Fruit fly (Drosophila melanogaster) whole organism, embryonic: Measurements from ENCODE around the gene Dpm1.
A peak's percentile ranks its signal among the peaks of the same experiment; 100 is the strongest.

ENCODE experiments used
- Bgb ChIP-seq: fragments of 200-800 bp; sonication (Bioruptor generic); IDR thresholded peaks from 2 replicates; pipeline ENCODE4 v1.3.6; 2022; ENCODE audit warnings: missing biosample characterization, missing genetic modification characterization; ENCODE audit not compliant: partially characterized antibody
- CG1024 ChIP-seq: fragments of 200-800 bp; sonication (Bioruptor generic); IDR thresholded peaks from 2 replicates; pipeline ENCODE4 v1.3.6; 2022; ENCODE audit warnings: missing biosample characterization, missing genetic modification characterization
- CG10321 ChIP-seq: fragments of 200-800 bp; sonication (Bioruptor generic); IDR thresholded peaks from 2 replicates; pipeline ENCODE4 v1.3.6; 2022; ENCODE audit warnings: missing biosample characterization, missing genetic modification characterization
- CG10959 ChIP-seq: fragments of 200-800 bp; sonication (Bioruptor generic); IDR thresholded peaks from 2 replicates; pipeline ENCODE4 v1.3.6; 2022; ENCODE audit warnings: missing biosample characterization, missing genetic modification characterization
- CG11504 ChIP-seq: fragments of 200-800 bp; sonication (Bioruptor generic); optimal IDR thresholded peaks from 3 replicates; lab custom pipeline; 2019; ENCODE audit warnings: missing biosample characterization, mild to moderate bottlenecking, missing genetic modification characterization, moderate library complexity
- CG12769 ChIP-seq: fragments of 200-800 bp; sonication (Bioruptor generic); optimal IDR thresholded peaks from 2 replicates; lab custom pipeline; 2019; ENCODE audit warnings: missing biosample characterization, mild to moderate bottlenecking, missing genetic modification characterization, moderate library complexity
- CG13296 ChIP-seq: fragments of 200-800 bp; sonication (Bioruptor generic); optimal IDR thresholded peaks from 3 replicates; lab custom pipeline; 2018; ENCODE audit warnings: missing biosample characterization, mild to moderate bottlenecking, missing genetic modification characterization
- CG15269 ChIP-seq: fragments of 200-800 bp; sonication (Bioruptor generic); optimal IDR thresholded peaks from 2 replicates; lab custom pipeline; 2018; ENCODE audit warnings: missing biosample characterization, mild to moderate bottlenecking, missing genetic modification characterization, moderate library complexity
- CG15696 ChIP-seq: fragments of 200-800 bp; sonication (Bioruptor generic); optimal IDR thresholded peaks from 2 replicates; lab custom pipeline; 2019; ENCODE audit warnings: missing biosample characterization, mild to moderate bottlenecking, missing genetic modification characterization, moderate library complexity
- CG1603 ChIP-seq: fragments of 200-800 bp; sonication (Bioruptor generic); optimal IDR thresholded peaks from 2 replicates; lab custom pipeline; 2019; ENCODE audit warnings: missing biosample characterization, mild to moderate bottlenecking, missing genetic modification characterization, moderate library complexity
- CG16779 ChIP-seq: fragments of 200-800 bp; sonication (Bioruptor generic); IDR thresholded peaks from 2 replicates; pipeline ENCODE4 v1.3.6; 2022; ENCODE audit warnings: missing biosample characterization, missing genetic modification characterization
- CG18262 ChIP-seq: fragments of 200-800 bp; optimal IDR thresholded peaks from 3 replicates; lab custom pipeline; 2019; ENCODE audit warnings: missing biosample characterization, mild to moderate bottlenecking, missing genetic modification characterization, moderate library complexity
- CG4360 ChIP-seq: fragments of 200-800 bp; sonication (Bioruptor generic); IDR thresholded peaks from 2 replicates; pipeline ENCODE4 v1.3.6; 2022; ENCODE audit warnings: missing biosample characterization, missing genetic modification characterization
- CG4820 ChIP-seq: fragments of 200-800 bp; sonication (Bioruptor generic); optimal IDR thresholded peaks from 3 replicates; lab custom pipeline; 2016; ENCODE audit warnings: missing biosample characterization, missing genetic modification characterization
- CG6689 ChIP-seq: fragments of 200-800 bp; sonication (Bioruptor generic); IDR thresholded peaks from 2 replicates; pipeline ENCODE4 v1.3.6; 2022; ENCODE audit warnings: missing biosample characterization, missing genetic modification characterization
- CG8924 ChIP-seq: fragments of 200-800 bp; optimal IDR thresholded peaks from 3 replicates; lab custom pipeline; 2019; ENCODE audit warnings: missing biosample characterization, mild to moderate bottlenecking, missing genetic modification characterization, moderate library complexity
- CG9727 ChIP-seq: fragments of 200-800 bp; sonication (Bioruptor generic); optimal IDR thresholded peaks from 3 replicates; lab custom pipeline; 2017; ENCODE audit warnings: missing biosample characterization, mild to moderate bottlenecking, missing genetic modification characterization
- CkIIα-i1 ChIP-seq: fragments of 200-800 bp; sonication (Bioruptor generic); IDR thresholded peaks from 2 replicates; pipeline ENCODE4 v1.3.6; 2022; ENCODE audit warnings: missing biosample characterization, missing genetic modification characterization
- Drgx ChIP-seq: fragments of 200-800 bp; sonication (Bioruptor generic); IDR thresholded peaks from 2 replicates; pipeline ENCODE4 v1.3.6; 2022; ENCODE audit warnings: missing biosample characterization, missing genetic modification characterization
- E2f2 ChIP-seq: fragments of 200-800 bp; sonication (Bioruptor generic); IDR thresholded peaks from 2 replicates; pipeline ENCODE4 v1.3.6; 2022; ENCODE audit warnings: missing biosample characterization, missing genetic modification characterization
- Ets97D ChIP-seq: fragments of 200-800 bp; sonication (Bioruptor generic); optimal IDR thresholded peaks from 3 replicates; lab custom pipeline; 2016; ENCODE audit warnings: missing biosample characterization, missing genetic modification characterization
- Fer3 ChIP-seq: fragments of 200-800 bp; sonication (Bioruptor generic); optimal IDR thresholded peaks from 2 replicates; lab custom pipeline; 2018; ENCODE audit warnings: missing biosample characterization, mild to moderate bottlenecking, missing genetic modification characterization, moderate library complexity
- Lim3 ChIP-seq: fragments of 200-800 bp; sonication (Bioruptor generic); IDR thresholded peaks from 2 replicates; pipeline ENCODE4 v1.3.6; 2022; ENCODE audit warnings: missing biosample characterization, missing genetic modification characterization
- Max ChIP-seq: fragments of 200-800 bp; sonication (Bioruptor generic); optimal IDR thresholded peaks from 2 replicates; lab custom pipeline; 2016; ENCODE audit warnings: missing biosample characterization, mild to moderate bottlenecking, missing genetic modification characterization
- Meics ChIP-seq: fragments of 200-800 bp; sonication (Bioruptor generic); optimal IDR thresholded peaks from 2 replicates; lab custom pipeline; 2017; ENCODE audit warnings: missing biosample characterization, mild to moderate bottlenecking, missing genetic modification characterization
- Nf-YA ChIP-seq: fragments of 200-800 bp; sonication (Bioruptor generic); IDR thresholded peaks from 2 replicates; pipeline ENCODE4 v1.3.6; 2022; ENCODE audit warnings: missing biosample characterization, missing genetic modification characterization
- Rfx ChIP-seq: fragments of 200-800 bp; sonication (Bioruptor generic); IDR thresholded peaks from 2 replicates; pipeline ENCODE4 v1.3.6; 2022; ENCODE audit warnings: missing biosample characterization, missing genetic modification characterization
- Sin3A ChIP-seq: fragments of >200 bp; optimal IDR thresholded peaks from 2 replicates; lab custom pipeline; 2018
- Taf1 ChIP-seq: fragments of 200-800 bp; sonication (Bioruptor generic); IDR thresholded peaks from 2 replicates; pipeline ENCODE4 v1.3.6; 2022; ENCODE audit warnings: missing biosample characterization, missing genetic modification characterization
- al ChIP-seq: fragments of 200-800 bp; sonication (Bioruptor generic); IDR thresholded peaks from 2 replicates; pipeline ENCODE4 v1.3.6; 2022; ENCODE audit warnings: missing biosample characterization, missing genetic modification characterization
- crol ChIP-seq: fragments of 200-800 bp; sonication (Bioruptor generic); IDR thresholded peaks from 2 replicates; pipeline ENCODE4 v1.3.6; 2022; ENCODE audit warnings: missing biosample characterization, missing genetic modification characterization
- ems ChIP-seq: fragments of 200-800 bp; sonication (Bioruptor generic); optimal IDR thresholded peaks from 3 replicates; lab custom pipeline; 2016; ENCODE audit warnings: missing biosample characterization, missing genetic modification characterization
- gcm2 ChIP-seq: fragments of 200-800 bp; sonication (Bioruptor generic); optimal IDR thresholded peaks from 2 replicates; lab custom pipeline; 2016; ENCODE audit warnings: missing biosample characterization, missing genetic modification characterization
- gt ChIP-seq: fragments of 200-800 bp; sonication (Bioruptor generic); IDR thresholded peaks from 2 replicates; pipeline ENCODE4 v1.3.6; 2022; ENCODE audit warnings: missing biosample characterization, missing genetic modification characterization
- lilli ChIP-seq: fragments of 200-800 bp; sonication (Bioruptor generic); optimal IDR thresholded peaks from 3 replicates; lab custom pipeline; 2016; ENCODE audit warnings: missing biosample characterization, missing genetic modification characterization
- maf-S ChIP-seq: fragments of 200-800 bp; sonication (Bioruptor generic); optimal IDR thresholded peaks from 2 replicates; lab custom pipeline; 2016; ENCODE audit warnings: missing biosample characterization, missing genetic modification characterization
- nerfin-1 ChIP-seq: fragments of 200-800 bp; sonication (Bioruptor generic); optimal IDR thresholded peaks from 3 replicates; lab custom pipeline; 2019; ENCODE audit warnings: missing biosample characterization, mild to moderate bottlenecking, missing genetic modification characterization, moderate library complexity
- nom ChIP-seq: fragments of 200-800 bp; sonication (Bioruptor generic); optimal IDR thresholded peaks from 2 replicates; lab custom pipeline; 2017; ENCODE audit warnings: missing biosample characterization, missing genetic modification characterization, mild to moderate bottlenecking, moderate library complexity, missing genetic modification reagents
- pb ChIP-seq: fragments of 200-800 bp; sonication (Bioruptor generic); optimal IDR thresholded peaks from 3 replicates; lab custom pipeline; 2016; ENCODE audit warnings: missing biosample characterization, missing genetic modification characterization
- pita ChIP-seq: fragments of 200-800 bp; sonication (Bioruptor generic); optimal IDR thresholded peaks from 2 replicates; lab custom pipeline; 2017; ENCODE audit warnings: missing biosample characterization, mild to moderate bottlenecking, missing genetic modification characterization
- ranshi ChIP-seq: fragments of 200-800 bp; sonication (Bioruptor generic); IDR thresholded peaks from 2 replicates; pipeline ENCODE4 v1.3.6; 2022; ENCODE audit warnings: missing biosample characterization, missing genetic modification characterization
- rib ChIP-seq: fragments of 200-800 bp; sonication (Bioruptor generic); IDR thresholded peaks from 2 replicates; pipeline ENCODE4 v1.3.6; 2022; ENCODE audit warnings: missing biosample characterization, missing genetic modification characterization
- run ChIP-seq: fragments of 200-800 bp; sonication (Bioruptor generic); optimal IDR thresholded peaks from 3 replicates; lab custom pipeline; 2018; ENCODE audit warnings: missing biosample characterization, mild to moderate bottlenecking, missing genetic modification characterization
- sim ChIP-seq: fragments of 200-800 bp; sonication (Bioruptor generic); IDR thresholded peaks from 2 replicates; pipeline ENCODE4 v1.3.6; 2022; ENCODE audit warnings: missing biosample characterization, missing genetic modification characterization
- sqz ChIP-seq: fragments of 200-800 bp; sonication (Bioruptor generic); optimal IDR thresholded peaks from 3 replicates; lab custom pipeline; 2018; ENCODE audit warnings: missing biosample characterization, mild to moderate bottlenecking, missing genetic modification characterization
- tna ChIP-seq: fragments of 200-800 bp; sonication (Bioruptor generic); IDR thresholded peaks from 2 replicates; pipeline ENCODE4 v1.3.6; 2022; ENCODE audit warnings: missing biosample characterization, missing genetic modification characterization; ENCODE audit not compliant: partially characterized antibody
- tx ChIP-seq: fragments of 200-800 bp; sonication (Bioruptor generic); optimal IDR thresholded peaks from 2 replicates; lab custom pipeline; 2016; ENCODE audit warnings: missing biosample characterization, missing genetic modification characterization
- vnd ChIP-seq: fragments of 200-800 bp; sonication (Bioruptor generic); IDR thresholded peaks from 3 replicates; pipeline ENCODE4 v1.3.6; 2022; ENCODE audit warnings: missing biosample characterization, missing genetic modification characterization; ENCODE audit not compliant: partially characterized antibody
- vvl ChIP-seq: fragments of 200-800 bp; sonication (Bioruptor generic); IDR thresholded peaks from 2 replicates; pipeline ENCODE4 v1.3.6; 2022; ENCODE audit warnings: missing biosample characterization, missing genetic modification characterization
- zen2 ChIP-seq: fragments of 200-800 bp; sonication (Bioruptor generic); IDR thresholded peaks from 3 replicates; pipeline ENCODE4 v1.3.6; 2022; ENCODE audit warnings: missing biosample characterization, missing genetic modification characterization; ENCODE audit not compliant: partially characterized antibody

Gene Dpm1

dm6 chr2L:19571574-19572495 is 45.7 kb upstream of the Dpm1 start (continued):
- TF ChIP-seq Fer3 (tag; lab: Kevin White, UChicago) (no peak), tna (GFP tag; lab: Robert Waterston, UW) (no peak), CG4360 (GFP tag; lab: Robert Waterston, UW) (peak; percentile 94), nerfin-1 (peak; percentile 100), CG11504 (tag; lab: Kevin White, UChicago) (no peak), Rfx (GFP tag; lab: Robert Waterston, UW) (no peak), CG16779 (no peak), CG15269 (tag; lab: Kevin White, UChicago) (no peak), CG1024 (no peak), zen2 (GFP tag; lab: Robert Waterston, UW) (0 out of 3 replicates have a peak, but pooled peaks have one; percentile 38), CG6689 (GFP tag; lab: Robert Waterston, UW) (no peak), gt (GFP tag; lab: Robert Waterston, UW) (no peak), CG18262 (tag; lab: Kevin White, UChicago) (no peak), CG15696 (tag; lab: Kevin White, UChicago) (no peak), pb (GFP tag; lab: Kevin White, UChicago) (no peak), CG12769 (tag; lab: Kevin White, UChicago) (peak; percentile 79), crol (GFP tag; lab: Robert Waterston, UW) (peak; percentile 33; the same call in 1 of the 2 replicates), Sin3A (peak; percentile 19), Max (no peak), E2f2 (no peak), Nf-YA (no peak), gcm2 (GFP tag; lab: Kevin White, UChicago) (no peak), CG4820 (GFP tag; lab: Kevin White, UChicago) (no peak), vnd (GFP tag; lab: Robert Waterston, UW) (no peak), Drgx (GFP tag; lab: Robert Waterston, UW) (0 out of 2 replicates have a peak, but pooled peaks have one; percentile 43), maf-S (GFP tag; lab: Kevin White, UChicago) (no peak), nom (GFP tag; lab: Kevin White, UChicago) (peak; percentile 34), ranshi (GFP tag; lab: Robert Waterston, UW) (no peak), vvl (GFP tag; lab: Robert Waterston, UW) (peak; percentile 69), CG1603 (tag; lab: Kevin White, UChicago) (peak; percentile 9), Taf1 (GFP tag; lab: Robert Waterston, UW) (no peak), CG10321 (peak; percentile 27; the same call in 1 of the 2 replicates), sim (GFP tag; lab: Robert Waterston, UW) (no peak), rib (GFP tag; lab: Robert Waterston, UW) (peak; percentile 97), Lim3 (no peak), lilli (no peak), pita (GFP tag; lab: Kevin White, UChicago) (peak; percentile 46), tx (GFP tag; lab: Kevin White, UChicago) (no peak), CG10959 (no peak), CG9727 (GFP tag; lab: Kevin White, UChicago) (no peak), Bgb (no peak; the same call in 1 of the 2 replicates), run (tag; lab: Kevin White, UChicago) (no peak), Ets97D (GFP tag; lab: Kevin White, UChicago) (no peak), CG8924 (no peak), ems (no peak), sqz (GFP tag; lab: Kevin White, UChicago) (peak; percentile 94), Meics (GFP tag; lab: Kevin White, UChicago) (no peak), CG13296 (GFP tag; lab: Kevin White, UChicago) (no peak), al (GFP tag; lab: Robert Waterston, UW) (no peak), CkIIα-i1 (GFP tag; lab: Robert Waterston, UW) (no peak)
